Worm (Caenorhabditis elegans) whole organism, L4 larva: ENCODE measurements around the gene vha-9.
A peak's percentile ranks its signal among the peaks of the same experiment; 100 is the strongest.

ENCODE experiments used
- F10B5.3 ChIP-seq: sonication (generic microtip); optimal IDR thresholded peaks from 2 replicates; lab custom pipeline; 2016; ENCODE audit warnings: mild to moderate bottlenecking, missing genetic modification characterization, missing compliant biosample characterization
- F26F4.8 ChIP-seq: fragments of 200-800 bp; sonication (Bioruptor generic); conservative IDR thresholded peaks from 2 replicates; pipeline ENCODE4 v1.3.6; 2022; ENCODE audit warnings: missing genetic modification characterization, missing compliant biosample characterization
- F37D6.2 ChIP-seq: sonication (generic microtip); optimal IDR thresholded peaks from 2 replicates; lab custom pipeline; 2016; ENCODE audit warnings: mild to moderate bottlenecking, missing genetic modification characterization, missing compliant biosample characterization
- F44E2.7 ChIP-seq: fragments of 200-800 bp; sonication (Bioruptor generic); IDR thresholded peaks from 2 replicates; pipeline ENCODE4 v2.1.2; 2022; ENCODE audit warnings: missing genetic modification characterization, missing compliant biosample characterization
- F49E8.2 ChIP-seq: sonication (generic microtip); optimal IDR thresholded peaks from 2 replicates; lab custom pipeline; 2016; ENCODE audit warnings: missing compliant biosample characterization, mild to moderate bottlenecking, missing genetic modification characterization, borderline replicate concordance
- R02D3.7 ChIP-seq: fragments of 150-350 bp; sonication (generic microtip); optimal IDR thresholded peaks from 3 replicates; lab custom pipeline; 2014; ENCODE audit warnings: missing biosample characterization, missing genetic modification characterization
- T20F7.1 ChIP-seq: fragments of 200-800 bp; sonication (Bioruptor generic); optimal IDR thresholded peaks from 2 replicates; lab custom pipeline; 2018; ENCODE audit warnings: mild to moderate bottlenecking, missing genetic modification characterization, missing compliant biosample characterization
- T26A8.4 ChIP-seq: fragments of 200-800 bp; sonication (Bioruptor generic); IDR thresholded peaks from 2 replicates; pipeline ENCODE4 v1.3.6; 2022; ENCODE audit warnings: missing genetic modification characterization, missing compliant biosample characterization
- Y105C5A.15 ChIP-seq: fragments of 200-800 bp; sonication (Bioruptor generic); IDR thresholded peaks from 2 replicates; pipeline ENCODE4 v1.3.6; 2022; ENCODE audit warnings: missing genetic modification characterization, missing compliant biosample characterization
- Y5F2A.4 ChIP-seq: fragments of 200-800 bp; sonication (Bioruptor generic); optimal IDR thresholded peaks from 2 replicates; lab custom pipeline; 2018; ENCODE audit warnings: mild to moderate bottlenecking, missing genetic modification characterization, missing compliant biosample characterization
- Y75B8A.6 ChIP-seq: fragments of 200-800 bp; sonication (Bioruptor generic); IDR thresholded peaks from 2 replicates; pipeline ENCODE4 v1.3.6; 2022; ENCODE audit warnings: missing genetic modification reagents, missing genetic modification characterization, missing compliant biosample characterization
- ZK337.2 ChIP-seq: fragments of 200-800 bp; sonication (Bioruptor generic); IDR thresholded peaks from 2 replicates; pipeline ENCODE4 v1.3.6; 2022; ENCODE audit warnings: missing genetic modification reagents, missing genetic modification characterization, missing compliant biosample characterization
- aly-2 ChIP-seq: sonication (generic microtip); optimal IDR thresholded peaks from 2 replicates; lab custom pipeline; 2018; ENCODE audit warnings: missing biosample characterization, missing genetic modification characterization
- ama-1 ChIP-seq: fragments of 150-350 bp; optimal IDR thresholded peaks from 2 replicates; lab custom pipeline; 2014; ENCODE audit warnings: inconsistent platforms, mixed read lengths
- arid-1 ChIP-seq: fragments of 200-800 bp; sonication (Bioruptor generic); conservative IDR thresholded peaks from 2 replicates; pipeline ENCODE4 v1.3.6; 2022; ENCODE audit warnings: missing genetic modification reagents, missing genetic modification characterization, missing compliant biosample characterization
- attf-4 ChIP-seq: sonication (generic microtip); optimal IDR thresholded peaks from 3 replicates; lab custom pipeline; 2017; ENCODE audit warnings: missing biosample characterization, missing genetic modification characterization
- ceh-28 ChIP-seq: fragments of 150-350 bp; optimal IDR thresholded peaks from 2 replicates; lab custom pipeline; 2014; ENCODE audit warnings: missing biosample characterization, missing genetic modification reagents, missing genetic modification characterization
- ceh-32 ChIP-seq: sonication (generic microtip); optimal IDR thresholded peaks from 2 replicates; lab custom pipeline; 2016; ENCODE audit warnings: mild to moderate bottlenecking, missing genetic modification characterization, missing compliant biosample characterization; ENCODE audit not compliant: poor library complexity
- ceh-44 ChIP-seq: fragments of 200-800 bp; sonication (Bioruptor generic); IDR thresholded peaks from 2 replicates; pipeline ENCODE4 v1.3.6; 2022; ENCODE audit warnings: missing genetic modification reagents, missing genetic modification characterization, missing compliant biosample characterization
- ceh-62 ChIP-seq: sonication (generic microtip); optimal IDR thresholded peaks from 2 replicates; lab custom pipeline; 2017; ENCODE audit warnings: missing biosample characterization, missing genetic modification characterization
- ceh-82 ChIP-seq: sonication (generic microtip); optimal IDR thresholded peaks from 2 replicates; lab custom pipeline; 2017; ENCODE audit warnings: missing biosample characterization, missing genetic modification characterization
- ces-1 ChIP-seq: fragments of 150-350 bp; sonication (generic microtip); optimal IDR thresholded peaks from 4 replicates; lab custom pipeline; 2014; ENCODE audit warnings: missing biosample characterization, missing genetic modification reagents, missing genetic modification characterization
- daf-16 ChIP-seq, 3 experiments: sonication (generic microtip); optimal IDR thresholded peaks; 2 replicates each; lab custom pipeline; 2016 to 2017; ENCODE audit warnings: missing genetic modification characterization in 3 of 3, missing genetic modification reagents in 3 of 3, mild to moderate bottlenecking in 2 of 3, missing compliant biosample characterization in 2 of 3, missing biosample characterization in 1 of 3, moderate library complexity in 1 of 3
- daf-8 ChIP-seq: fragments of 200-800 bp; sonication (Bioruptor generic); IDR thresholded peaks from 2 replicates; pipeline ENCODE4 v1.3.6; 2022; ENCODE audit warnings: missing genetic modification characterization, missing compliant biosample characterization
- dmd-6 ChIP-seq: fragments of 200-800 bp; sonication (Bioruptor generic); IDR thresholded peaks from 2 replicates; pipeline ENCODE4 v1.3.6; 2022; ENCODE audit warnings: missing genetic modification reagents, missing genetic modification characterization, missing compliant biosample characterization
- dmd-9 ChIP-seq: fragments of 200-800 bp; sonication (Bioruptor generic); IDR thresholded peaks from 2 replicates; pipeline ENCODE4 v1.3.6; 2022; ENCODE audit warnings: missing genetic modification reagents, missing genetic modification characterization, missing compliant biosample characterization
- dpl-1 ChIP-seq: fragments of 150-350 bp; optimal IDR thresholded peaks from 2 replicates; lab custom pipeline; 2014; ENCODE audit warnings: missing biosample characterization, missing genetic modification reagents, missing genetic modification characterization
- fkh-10 ChIP-seq: fragments of 150-350 bp; optimal IDR thresholded peaks from 2 replicates; lab custom pipeline; 2014; ENCODE audit warnings: missing biosample characterization, missing genetic modification reagents, missing genetic modification characterization
- fos-1 ChIP-seq: fragments of 150-350 bp; optimal IDR thresholded peaks from 2 replicates; lab custom pipeline; 2014; ENCODE audit warnings: missing biosample characterization, missing genetic modification characterization
- gei-8 ChIP-seq: fragments of 200-800 bp; sonication (Bioruptor generic); optimal IDR thresholded peaks from 2 replicates; lab custom pipeline; 2018; ENCODE audit warnings: mild to moderate bottlenecking, missing genetic modification characterization, missing compliant biosample characterization
- hlh-11 ChIP-seq: fragments of 200-800 bp; sonication (Bioruptor generic); optimal IDR thresholded peaks from 2 replicates; lab custom pipeline; 2018; ENCODE audit warnings: mild to moderate bottlenecking, missing genetic modification characterization, missing compliant biosample characterization
- jun-1 ChIP-seq: fragments of 150-350 bp; optimal IDR thresholded peaks from 2 replicates; lab custom pipeline; 2014; ENCODE audit warnings: missing biosample characterization, missing genetic modification reagents, missing genetic modification characterization
- lim-7 ChIP-seq: fragments of 200-800 bp; sonication (Bioruptor generic); IDR thresholded peaks from 2 replicates; pipeline ENCODE4 v1.3.6; 2022; ENCODE audit warnings: missing genetic modification characterization, missing compliant biosample characterization
- lin-38 ChIP-seq: fragments of 200-800 bp; sonication (Bioruptor generic); IDR thresholded peaks from 2 replicates; pipeline ENCODE4 v1.3.6; 2022; ENCODE audit warnings: missing genetic modification reagents, missing genetic modification characterization, missing compliant biosample characterization
- lsy-2 ChIP-seq, 2 experiments: fragments of 150-350 bp in 1 of 2; sonication (generic microtip) in 1 of 2; optimal IDR thresholded peaks; 2 replicates each; lab custom pipeline; 2014 to 2017; ENCODE audit warnings: missing biosample characterization in 2 of 2, missing genetic modification characterization in 2 of 2
- madf-9 ChIP-seq: fragments of 200-800 bp; sonication (Bioruptor generic); conservative IDR thresholded peaks from 2 replicates; pipeline ENCODE4 v1.3.6; 2022; ENCODE audit warnings: missing genetic modification reagents, missing genetic modification characterization, missing compliant biosample characterization
- mdt-29 ChIP-seq: fragments of 200-800 bp; sonication (Bioruptor generic); IDR thresholded peaks from 2 replicates; pipeline ENCODE4 v1.3.6; 2022; ENCODE audit warnings: missing genetic modification reagents, missing genetic modification characterization, missing compliant biosample characterization
- mep-1 ChIP-seq: fragments of 150-350 bp; sonication (generic microtip); optimal IDR thresholded peaks from 3 replicates; lab custom pipeline; 2014; ENCODE audit warnings: missing biosample characterization, missing genetic modification characterization
- mxl-3 ChIP-seq: fragments of 200-800 bp; sonication (Bioruptor generic); optimal IDR thresholded peaks from 2 replicates; lab custom pipeline; 2018; ENCODE audit warnings: mild to moderate bottlenecking, missing genetic modification characterization, missing compliant biosample characterization
- nhr-25 ChIP-seq: sonication (generic microtip); optimal IDR thresholded peaks from 2 replicates; lab custom pipeline; 2017; ENCODE audit warnings: missing genetic modification characterization, mild to moderate bottlenecking, missing compliant biosample characterization, antibody characterized with exemption, moderate library complexity, borderline replicate concordance; ENCODE audit not compliant: insufficient read depth
- nhr-76 ChIP-seq: fragments of 150-350 bp; optimal IDR thresholded peaks from 2 replicates; lab custom pipeline; 2014; ENCODE audit warnings: missing biosample characterization, missing genetic modification characterization
- pha-4 ChIP-seq, 2 experiments: fragments of 150-350 bp in 1 of 2; fragments of 200-800 bp in 1 of 2; sonication (Bioruptor generic) in 1 of 2; IDR thresholded peaks in 1 of 2; optimal IDR thresholded peaks in 1 of 2; 2 replicates each; pipeline versions ENCODE4 v1.3.6 to Lab custom; 2014 to 2022; ENCODE audit warnings: missing genetic modification characterization in 2 of 2, missing genetic modification reagents in 2 of 2, missing biosample characterization in 1 of 2, missing compliant biosample characterization in 1 of 2
- saeg-2 ChIP-seq: fragments of 200-800 bp; sonication (Bioruptor generic); IDR thresholded peaks from 2 replicates; pipeline ENCODE4 v1.3.6; 2022; ENCODE audit warnings: missing genetic modification reagents, missing genetic modification characterization, missing compliant biosample characterization
- sdz-12 ChIP-seq: fragments of 200-800 bp; sonication (Bioruptor generic); optimal IDR thresholded peaks from 2 replicates; lab custom pipeline; 2018; ENCODE audit warnings: mild to moderate bottlenecking, missing genetic modification characterization, missing compliant biosample characterization
- spr-3 ChIP-seq: fragments of 200-800 bp; sonication (Bioruptor generic); optimal IDR thresholded peaks from 2 replicates; lab custom pipeline; 2018; ENCODE audit warnings: mild to moderate bottlenecking, missing genetic modification characterization, missing compliant biosample characterization
- unc-39 ChIP-seq: sonication (generic microtip); optimal IDR thresholded peaks from 2 replicates; lab custom pipeline; 2017; ENCODE audit warnings: missing biosample characterization, missing genetic modification characterization
- unc-62 ChIP-seq, 3 experiments: fragments of 150-350 bp in 1 of 3; sonication (generic microtip); optimal IDR thresholded peaks in 2 of 3; peaks in 1 of 3; 1 replicate in 1 of 3; 2 replicates in 2 of 3; lab custom pipeline; 2014 to 2017; ENCODE audit warnings: missing biosample characterization in 3 of 3, missing genetic modification characterization in 3 of 3, missing genetic modification reagents in 3 of 3, missing genotype in 1 of 3
- vab-7 ChIP-seq: fragments of 200-800 bp; sonication (Bioruptor generic); IDR thresholded peaks from 2 replicates; pipeline ENCODE4 v1.3.6; 2022; ENCODE audit warnings: missing genetic modification reagents, missing genetic modification characterization, missing compliant biosample characterization
- zip-11 ChIP-seq: fragments of 200-800 bp; sonication (Bioruptor generic); IDR thresholded peaks from 2 replicates; pipeline ENCODE4 v1.3.6; 2022; ENCODE audit warnings: missing genetic modification characterization, missing compliant biosample characterization
- ztf-7 ChIP-seq: fragments of 150-350 bp; optimal IDR thresholded peaks from 2 replicates; lab custom pipeline; 2014; ENCODE audit warnings: missing biosample characterization, missing genetic modification characterization

vha-9 gene

ce11 chrII:10303663-10304115 is at the start of gene vha-9:
Gene vha-9, minus strand, starts transcription at chrII:10303713.
- TF ChIP-seq lin-38 (GFP tag; lab: Robert Waterston, UW) = peak; percentile 65
- peak; percentile 31; the same call in 1 of the 2 replicates for TF ChIP-seq dmd-6
- TF ChIP-seq T26A8.4 = 0 out of 2 replicates have a peak, but pooled peaks have one; percentile 26
- TF ChIP-seq F37D6.2 (tag; lab: Kevin White, UChicago) = no peak
- TF ChIP-seq zip-11 = no peak
- TF ChIP-seq Y105C5A.15 (GFP tag; lab: Robert Waterston, UW) = no peak
- no peak for TF ChIP-seq spr-3 (GFP tag; lab: Kevin White, UChicago)
- no peak for TF ChIP-seq F44E2.7 (GFP tag; lab: Robert Waterston, UW)
- TF ChIP-seq dpl-1 = peak; percentile 78
- TF ChIP-seq sdz-12 (GFP tag; lab: Kevin White, UChicago) = no peak
- no peak for TF ChIP-seq F10B5.3
- TF ChIP-seq gei-8 = no peak
- no peak for TF ChIP-seq ztf-7 (tag; lab: Kevin White, UChicago)
- TF ChIP-seq daf-8 (GFP tag; lab: Robert Waterston, UW) = no peak
- TF ChIP-seq unc-62 (GFP tag; optimal IDR thresholded peaks at IDR 0.05 in 1 of 2; lab: Kevin White, UChicago) = peak in 1 of 2 experiments; percentile 15
- no peak for TF ChIP-seq unc-62 (tag; optimal IDR thresholded peaks at IDR 0.05; lab: Kevin White, UChicago)
- TF ChIP-seq fos-1 (tag; lab: Kevin White, UChicago) = no peak
- no peak for TF ChIP-seq nhr-76
- TF ChIP-seq arid-1 (GFP tag; lab: Robert Waterston, UW) = 0 out of 2 replicates have a peak, but pooled peaks have one; percentile 35
- no peak for TF ChIP-seq F26F4.8 (GFP tag; lab: Robert Waterston, UW)
- peak in 1 of 2 experiments; percentile 37 for TF ChIP-seq lsy-2 (tag; optimal IDR thresholded peaks at IDR 0.05; lab: Kevin White, UChicago)
- TF ChIP-seq madf-9 (GFP tag; lab: Robert Waterston, UW) = no peak
- no peak for TF ChIP-seq dmd-9 (GFP tag; lab: Robert Waterston, UW)
- no peak for TF ChIP-seq nhr-25
- TF ChIP-seq ceh-44 (GFP tag; lab: Robert Waterston, UW) = no peak
- no peak for TF ChIP-seq ceh-32 (tag; lab: Kevin White, UChicago)
- no peak for TF ChIP-seq mep-1 (tag; lab: Kevin White, UChicago)
- no peak for TF ChIP-seq ceh-82 (tag; lab: Kevin White, UChicago)
- TF ChIP-seq daf-16 (GFP tag; optimal IDR thresholded peaks at IDR 0.05; lab: Kevin White, UChicago) = no peak
- peak; percentile 56 for TF ChIP-seq daf-16 (tag; optimal IDR thresholded peaks at IDR 0.05; lab: Kevin White, UChicago)
- TF ChIP-seq T20F7.1 = peak; percentile 38
- TF ChIP-seq F49E8.2 (tag; lab: Kevin White, UChicago) = no peak
- TF ChIP-seq R02D3.7 = no peak
- no peak for TF ChIP-seq Y5F2A.4
- TF ChIP-seq aly-2 (tag; lab: Kevin White, UChicago) = no peak
- peak; percentile 33 for TF ChIP-seq fkh-10
- no peak for TF ChIP-seq unc-39 (tag; lab: Kevin White, UChicago)
- TF ChIP-seq ZK337.2 = no peak
- no peak for TF ChIP-seq mdt-29 (GFP tag; lab: Robert Waterston, UW)
- TF ChIP-seq saeg-2 = no peak
- no peak for TF ChIP-seq ceh-62
- no peak for TF ChIP-seq ces-1
- no peak for TF ChIP-seq jun-1 (tag; lab: Kevin White, UChicago)
- peak; percentile 63 for TF ChIP-seq ama-1 (lab: Kevin White, UChicago)
- no peak for TF ChIP-seq attf-4 (tag; lab: Kevin White, UChicago)
- TF ChIP-seq lim-7 (GFP tag; lab: Robert Waterston, UW) = no peak
- 0 out of 2 replicates have a peak, but pooled peaks have one; percentile 46 for TF ChIP-seq pha-4 (GFP tag; IDR thresholded peaks at IDR 0.05; lab: Robert Waterston, UW)
- no peak for TF ChIP-seq pha-4 (tag; optimal IDR thresholded peaks at IDR 0.05; lab: Kevin White, UChicago)
- no peak for TF ChIP-seq ceh-28 (tag; lab: Kevin White, UChicago)
- TF ChIP-seq vab-7 (GFP tag; lab: Robert Waterston, UW) = no peak
- no peak for TF ChIP-seq mxl-3 (GFP tag; lab: Kevin White, UChicago)
- TF ChIP-seq Y75B8A.6 = no peak
- peak; percentile 62 for TF ChIP-seq hlh-11
